Worm (Caenorhabditis elegans): ENCODE data around the gene R12B2.3.

Gene R12B2.3

DNA sequence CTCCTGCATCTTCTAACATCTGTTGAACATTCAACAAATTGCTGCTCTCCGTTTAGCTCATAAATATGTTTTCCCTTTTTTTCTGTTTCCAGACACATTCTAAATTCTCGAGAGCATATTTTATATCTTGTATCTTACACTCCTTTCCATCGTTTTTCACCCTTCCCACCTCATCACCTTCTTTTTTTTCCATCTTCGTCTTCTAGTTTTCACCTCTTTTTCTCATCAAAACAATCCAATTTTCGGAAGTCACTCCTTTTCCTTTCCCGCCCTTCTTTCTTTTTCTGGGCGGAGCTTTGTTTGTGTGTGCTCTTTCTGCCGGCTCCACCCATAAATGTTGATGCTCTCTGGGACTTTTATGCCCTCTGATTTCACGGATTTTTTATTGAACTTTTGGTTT lies 17.4 kb downstream of the R12B2.3 start:
- TF ChIP-seq mdl-1 (tag; optimal IDR thresholded peaks at IDR 0.05) (no peak), lin-14 (GFP tag; optimal IDR thresholded peaks at IDR 0.05) (peak; percentile 56), ama-1 (optimal IDR thresholded peaks at IDR 0.05) (no peak), unc-86 (tag; optimal IDR thresholded peaks at IDR 0.05) (peak; percentile 18), ceh-8 (GFP tag; optimal IDR thresholded peaks at IDR 0.05) (no peak)

DNA sequence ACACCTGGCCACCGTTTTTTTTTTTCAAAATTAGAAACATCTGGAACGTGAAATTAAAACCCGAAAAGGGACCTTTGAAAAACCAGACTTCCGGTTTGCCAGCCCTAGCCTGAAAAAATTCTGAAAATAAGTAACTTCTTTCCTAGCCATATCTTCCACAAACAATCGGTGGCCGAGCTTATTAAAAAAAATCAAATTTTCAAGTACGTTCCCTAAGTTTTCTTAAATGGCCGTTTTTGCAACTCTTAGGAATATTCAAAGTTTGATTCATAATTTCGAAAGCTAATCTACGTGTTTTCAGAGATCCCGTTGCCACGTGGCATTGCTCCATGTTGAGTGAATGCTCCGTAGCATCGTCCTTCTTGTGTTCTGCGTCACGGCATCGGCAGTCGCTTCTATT lies 18.2 kb downstream of the R12B2.3 start, which contains the start of gene R12B2.8:
R12B2.8 (plus strand) TSS at position 301 of the 400 bp plus-strand sequence.
- no peak for TF ChIP-seq nhr-237 (tag; optimal IDR thresholded peaks at IDR 0.05)
- no peak for TF ChIP-seq zip-4 (GFP tag; optimal IDR thresholded peaks at IDR 0.05)
- TF ChIP-seq swsn-7 (tag; optimal IDR thresholded peaks at IDR 0.05) = no peak
- no peak for TF ChIP-seq ceh-88 (GFP tag; IDR thresholded peaks at IDR 0.05)
- TF ChIP-seq mep-1 (tag; optimal IDR thresholded peaks at IDR 0.05) = no peak
- no peak for TF ChIP-seq nhr-85 (tag)
- no peak for TF ChIP-seq nhr-28 (tag; optimal IDR thresholded peaks at IDR 0.05)

DNA sequence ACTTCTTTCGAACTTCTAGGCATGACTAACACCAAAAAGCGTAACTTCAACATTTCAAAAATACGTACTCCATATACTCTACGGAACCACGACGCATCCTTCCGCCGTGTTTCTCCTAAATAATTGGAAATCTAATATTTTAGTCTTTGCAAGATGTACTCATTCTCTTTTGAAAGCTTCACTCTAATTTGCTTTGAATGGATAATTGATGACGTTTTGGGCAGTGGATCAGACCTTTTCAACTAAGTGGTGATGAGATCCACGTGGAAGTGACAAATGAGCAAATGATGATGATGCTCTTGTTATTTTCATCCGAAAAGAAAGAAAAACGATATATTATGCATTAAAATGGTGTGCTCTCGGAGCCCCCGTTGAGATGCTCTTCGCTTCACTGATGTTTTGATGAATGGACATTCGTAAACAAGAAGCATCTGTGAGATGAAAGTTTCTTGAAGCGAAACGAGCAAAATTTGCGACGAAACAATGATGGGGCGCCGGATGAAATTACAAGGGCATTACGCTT lies 19.1 kb downstream of the R12B2.3 start:
- no peak for TF ChIP-seq lir-3 (tag; optimal IDR thresholded peaks at IDR 0.05; ENCODE audit: poor library complexity)
- TF ChIP-seq nhr-28 (tag; optimal IDR thresholded peaks at IDR 0.05) = no peak
- peak; percentile 34 for TF ChIP-seq fkh-4 (tag; optimal IDR thresholded peaks at IDR 0.05; ENCODE audit: borderline replicate concordance)
- TF ChIP-seq ceh-82 (tag; optimal IDR thresholded peaks at IDR 0.05) = no peak
- no peak for TF ChIP-seq lin-13 (GFP tag; optimal IDR thresholded peaks at IDR 0.05)
- no peak for TF ChIP-seq ceh-90 (tag; optimal IDR thresholded peaks at IDR 0.05)
- no peak for TF ChIP-seq lsy-2 (tag; optimal IDR thresholded peaks at IDR 0.05)
- TF ChIP-seq nhr-90 (tag; optimal IDR thresholded peaks at IDR 0.05; ENCODE audit: poor library complexity) = no peak
- no peak for TF ChIP-seq aly-2 (tag; optimal IDR thresholded peaks at IDR 0.05)
- no peak for TF ChIP-seq fkh-10 (GFP tag; optimal IDR thresholded peaks at IDR 0.05)
- no peak for TF ChIP-seq pqm-1 (tag; optimal IDR thresholded peaks at IDR 0.05)
- no peak for TF ChIP-seq elt-2 (tag; optimal IDR thresholded peaks at IDR 0.05)
- no peak for TF ChIP-seq ceh-88 (GFP tag; IDR thresholded peaks at IDR 0.05)
- TF ChIP-seq zag-1 (tag; optimal IDR thresholded peaks at IDR 0.05) = no peak
- no peak for TF ChIP-seq hpl-2 (GFP tag; optimal IDR thresholded peaks at IDR 0.05)
- TF ChIP-seq nhr-19 (GFP tag; conservative IDR thresholded peaks at IDR 0.05) = no peak
- TF ChIP-seq rnt-1 (tag; optimal IDR thresholded peaks at IDR 0.05) = no peak
- TF ChIP-seq lin-14 (GFP tag; optimal IDR thresholded peaks at IDR 0.05) = peak; percentile 58
- no peak for TF ChIP-seq nhr-85 (tag)
- no peak for TF ChIP-seq nhr-12 (tag; optimal IDR thresholded peaks at IDR 0.05)
- TF ChIP-seq irx-1 (tag; optimal IDR thresholded peaks at IDR 0.05) = no peak
- TF ChIP-seq mef-2 (tag; optimal IDR thresholded peaks at IDR 0.05) = no peak
- TF ChIP-seq unc-62 (GFP tag; optimal IDR thresholded peaks at IDR 0.05) = no peak
- TF ChIP-seq elt-3 (tag; optimal IDR thresholded peaks at IDR 0.05) = no peak
- peak; percentile 72 for TF ChIP-seq unc-86 (tag; optimal IDR thresholded peaks at IDR 0.05)
- TF ChIP-seq zip-4 (GFP tag; optimal IDR thresholded peaks at IDR 0.05) = no peak
- no peak for TF ChIP-seq nhr-76 (tag; optimal IDR thresholded peaks at IDR 0.05)
- TF ChIP-seq skn-1 (tag; optimal IDR thresholded peaks at IDR 0.05) = no peak
- no peak for TF ChIP-seq sptf-1 (tag; optimal IDR thresholded peaks at IDR 0.05)
- peak; percentile 85 for TF ChIP-seq dsc-1 (tag; optimal IDR thresholded peaks at IDR 0.05)
- no peak for TF ChIP-seq C34B4.2 (tag; optimal IDR thresholded peaks at IDR 0.05)
- no peak for TF ChIP-seq snu-23 (GFP tag; optimal IDR thresholded peaks at IDR 0.05)
- TF ChIP-seq fkh-8 (tag; optimal IDR thresholded peaks at IDR 0.05) = no peak
- TF ChIP-seq tbx-2 (tag; optimal IDR thresholded peaks at IDR 0.05) = no peak
- TF ChIP-seq ceh-63 (GFP tag; optimal IDR thresholded peaks at IDR 0.05) = no peak
- no peak for TF ChIP-seq isw-1 (GFP tag; IDR thresholded peaks at IDR 0.05)
